Worm (Caenorhabditis elegans): Measurements from ENCODE around the gene srj-52.

The srj-52 gene

ce11 chrV:695914-696313 is at the start of gene srj-52:
Gene srj-52, minus strand, starts transcription at chrV:696014.
- no peak for TF ChIP-seq B0310.2 (tag; optimal IDR thresholded peaks at IDR 0.05)
- no peak for TF ChIP-seq sea-1 (GFP tag; conservative IDR thresholded peaks at IDR 0.05)
- TF ChIP-seq pes-1 (GFP tag; IDR thresholded peaks at IDR 0.05), result no peak
- no peak for TF ChIP-seq tbx-37 (GFP tag; conservative IDR thresholded peaks at IDR 0.05)
- no peak for TF ChIP-seq hmbx-1 (tag; optimal IDR thresholded peaks at IDR 0.05)
- TF ChIP-seq F13C5.2 (tag; optimal IDR thresholded peaks at IDR 0.05), result no peak
- no peak for TF ChIP-seq hnd-1 (tag; optimal IDR thresholded peaks at IDR 0.05)
- no peak for TF ChIP-seq scrt-1 (GFP tag; IDR thresholded peaks at IDR 0.05)
- no peak for TF ChIP-seq ets-7 (tag; optimal IDR thresholded peaks at IDR 0.05)

ce11 chrV:743348-743747 is 47.5 kb upstream of the srj-52 start, which contains the start of gene str-134:
Gene str-134, plus strand, starts transcription at chrV:743648.
- no peak for TF ChIP-seq scrt-1 (GFP tag; IDR thresholded peaks at IDR 0.05)
- no peak for TF ChIP-seq tra-4 (tag; optimal IDR thresholded peaks at IDR 0.05)
- no peak for TF ChIP-seq flt-1 (GFP tag; IDR thresholded peaks at IDR 0.05)

- TF ChIP-seq ceh-36 (tag; optimal IDR thresholded peaks at IDR 0.05) (no peak), tbx-37 (GFP tag; conservative IDR thresholded peaks at IDR 0.05) (no peak), pes-1 (GFP tag; IDR thresholded peaks at IDR 0.05) (no peak), aly-1 (tag; optimal IDR thresholded peaks at IDR 0.05) (no peak), F13C5.2 (tag; optimal IDR thresholded peaks at IDR 0.05) (no peak), hmg-4 (GFP tag; optimal IDR thresholded peaks at IDR 0.05) (no peak), sea-1 (GFP tag; conservative IDR thresholded peaks at IDR 0.05) (no peak), scrt-1 (GFP tag; IDR thresholded peaks at IDR 0.05) (no peak), hnd-1 (tag; optimal IDR thresholded peaks at IDR 0.05) (no peak), flt-1 (GFP tag; IDR thresholded peaks at IDR 0.05) (no peak), hmbx-1 (tag; optimal IDR thresholded peaks at IDR 0.05) (no peak), tra-4 (tag; optimal IDR thresholded peaks at IDR 0.05) (no peak), ama-1 (optimal IDR thresholded peaks at IDR 0.05) (no peak)
Measured at ce11 chrV:741820-742219, 46.0 kb upstream of the srj-52 start, which contains the start of gene C05E4.7. Gene C05E4.7, plus strand, starts transcription at chrV:742120.

ce11 chrV:738770-739169 is 43.0 kb upstream of the srj-52 start, which contains the start of gene srj-24:
Gene srj-24, minus strand, starts transcription at chrV:738870.
- TF ChIP-seq sea-1 (GFP tag; conservative IDR thresholded peaks at IDR 0.05) (no peak), hmbx-1 (tag; optimal IDR thresholded peaks at IDR 0.05) (no peak), aly-1 (tag; optimal IDR thresholded peaks at IDR 0.05) (no peak), pes-1 (GFP tag; IDR thresholded peaks at IDR 0.05) (no peak), B0310.2 (tag; optimal IDR thresholded peaks at IDR 0.05) (no peak), ceh-36 (tag; optimal IDR thresholded peaks at IDR 0.05) (no peak), tbx-37 (GFP tag; conservative IDR thresholded peaks at IDR 0.05) (no peak), flt-1 (GFP tag; IDR thresholded peaks at IDR 0.05) (no peak), ama-1 (optimal IDR thresholded peaks at IDR 0.05) (no peak), tra-4 (tag; optimal IDR thresholded peaks at IDR 0.05) (no peak), ets-7 (tag; optimal IDR thresholded peaks at IDR 0.05) (no peak), F13C5.2 (tag; optimal IDR thresholded peaks at IDR 0.05) (no peak), tbx-11 (GFP tag; IDR thresholded peaks at IDR 0.05) (no peak), hmg-4 (GFP tag; optimal IDR thresholded peaks at IDR 0.05) (no peak), hnd-1 (tag; optimal IDR thresholded peaks at IDR 0.05) (no peak), ceh-13 (GFP tag; optimal IDR thresholded peaks at IDR 0.05) (no peak)

ce11 chrV:736171-736570 is 40.4 kb upstream of the srj-52 start, which contains the start of gene srj-25:
Gene srj-25, minus strand, starts transcription at chrV:736271.
- TF ChIP-seq ceh-36 (tag; optimal IDR thresholded peaks at IDR 0.05) (no peak), B0310.2 (tag; optimal IDR thresholded peaks at IDR 0.05) (no peak)

- no peak for TF ChIP-seq ets-7 (tag; optimal IDR thresholded peaks at IDR 0.05)
- no peak for TF ChIP-seq hmbx-1 (tag; optimal IDR thresholded peaks at IDR 0.05)
- no peak for TF ChIP-seq scrt-1 (GFP tag; IDR thresholded peaks at IDR 0.05)
- no peak for TF ChIP-seq hmg-4 (GFP tag; optimal IDR thresholded peaks at IDR 0.05)
- no peak for TF ChIP-seq ceh-36 (tag; optimal IDR thresholded peaks at IDR 0.05)
- no peak for TF ChIP-seq tbx-37 (GFP tag; conservative IDR thresholded peaks at IDR 0.05)
- TF ChIP-seq tbx-11 (GFP tag; IDR thresholded peaks at IDR 0.05), result no peak
Measured at ce11 chrV:731330-731729, 35.5 kb upstream of the srj-52 start.

- TF ChIP-seq flt-1 (GFP tag; IDR thresholded peaks at IDR 0.05), result no peak
- no peak for TF ChIP-seq ceh-36 (tag; optimal IDR thresholded peaks at IDR 0.05)
- TF ChIP-seq tbx-37 (GFP tag; conservative IDR thresholded peaks at IDR 0.05), result no peak
- TF ChIP-seq ceh-13 (GFP tag; optimal IDR thresholded peaks at IDR 0.05), result no peak
- TF ChIP-seq hmbx-1 (tag; optimal IDR thresholded peaks at IDR 0.05), result no peak
- no peak for TF ChIP-seq ets-7 (tag; optimal IDR thresholded peaks at IDR 0.05)
- TF ChIP-seq sea-1 (GFP tag; conservative IDR thresholded peaks at IDR 0.05), result no peak
- no peak for TF ChIP-seq pes-1 (GFP tag; IDR thresholded peaks at IDR 0.05)
- no peak for TF ChIP-seq ama-1 (optimal IDR thresholded peaks at IDR 0.05)
- TF ChIP-seq tbx-11 (GFP tag; IDR thresholded peaks at IDR 0.05), result no peak
- no peak for TF ChIP-seq hmg-4 (GFP tag; optimal IDR thresholded peaks at IDR 0.05)
- TF ChIP-seq scrt-1 (GFP tag; IDR thresholded peaks at IDR 0.05), result no peak
- no peak for TF ChIP-seq F13C5.2 (tag; optimal IDR thresholded peaks at IDR 0.05)
- TF ChIP-seq aly-1 (tag; optimal IDR thresholded peaks at IDR 0.05), result no peak
- TF ChIP-seq hnd-1 (tag; optimal IDR thresholded peaks at IDR 0.05), result no peak
- no peak for TF ChIP-seq B0310.2 (tag; optimal IDR thresholded peaks at IDR 0.05)
- no peak for TF ChIP-seq tra-4 (tag; optimal IDR thresholded peaks at IDR 0.05)
Measured at ce11 chrV:730216-730615, 34.4 kb upstream of the srj-52 start.

- TF ChIP-seq hnd-1 (tag; optimal IDR thresholded peaks at IDR 0.05) (no peak), hmbx-1 (tag; optimal IDR thresholded peaks at IDR 0.05) (no peak), tbx-11 (GFP tag; IDR thresholded peaks at IDR 0.05) (no peak), ceh-36 (tag; optimal IDR thresholded peaks at IDR 0.05) (no peak), tra-4 (tag; optimal IDR thresholded peaks at IDR 0.05) (no peak), F13C5.2 (tag; optimal IDR thresholded peaks at IDR 0.05) (no peak), tbx-37 (GFP tag; conservative IDR thresholded peaks at IDR 0.05) (no peak), B0310.2 (tag; optimal IDR thresholded peaks at IDR 0.05) (no peak), ets-7 (tag; optimal IDR thresholded peaks at IDR 0.05) (no peak)
Measured at ce11 chrV:728822-729493, 33.1 kb upstream of the srj-52 start.
